Worm (Caenorhabditis elegans): ENCODE results near the gene gadr-4.
"Not testable (repeated sequence)": the region's sequence is repeated elsewhere in the genome, so short reads cannot be mapped to it uniquely, and the experiment has no call there.

ce11 chrII:4051196-4051595 is 11.2 kb downstream of the gadr-4 start:
- not testable (repeated sequence) for TF ChIP-seq nhr-27 (tag; optimal IDR thresholded peaks at IDR 0.05); ama-1 (optimal IDR thresholded peaks at IDR 0.05); ama-1 (GFP tag; optimal IDR thresholded peaks at IDR 0.05); egrh-3 (GFP tag; IDR thresholded peaks at IDR 0.05); let-607 (tag; optimal IDR thresholded peaks at IDR 0.05); D2030.7 (GFP tag; IDR thresholded peaks at IDR 0.05); sdz-38 (tag; optimal IDR thresholded peaks at IDR 0.05); Y79H2A.3 (GFP tag; conservative IDR thresholded peaks at IDR 0.05); lin-35 (GFP tag; optimal IDR thresholded peaks at IDR 0.05)

Measured in whole organism, young adult.